Worm (Caenorhabditis elegans): Measurements from ENCODE around the gene srg-67.

ce11 chrV:5453615-5454014, 9.2 kb downstream of the srg-67 start, which contains the start of gene glc-3:
- TF ChIP-seq duxl-1 (tag; optimal IDR thresholded peaks at IDR 0.05; ENCODE audit: poor library complexity) (no peak), tag-97 (GFP tag; IDR thresholded peaks at IDR 0.05) (no peak), cey-2 (tag; optimal IDR thresholded peaks at IDR 0.05; ENCODE audit: borderline replicate concordance, insufficient read depth) (no peak)

Measured in whole organism, L4 larva.